Fruit fly (Drosophila melanogaster) whole organism, prepupa: ENCODE measurements around the gene CG17292.

Experiments used
- CG16779 ChIP-seq: fragments of 200-800 bp; sonication (Bioruptor generic); optimal IDR thresholded peaks from 3 replicates; lab custom pipeline; 2017; ENCODE audit warnings: missing biosample characterization, mild to moderate bottlenecking, missing genetic modification characterization
- Gug ChIP-seq: fragments of 200-800 bp; sonication (Bioruptor generic); IDR thresholded peaks from 2 replicates; pipeline ENCODE4 v1.3.6; 2022; ENCODE audit warnings: missing biosample characterization, missing genetic modification characterization
- Hr39 ChIP-seq: fragments of 200-800 bp; sonication (Bioruptor generic); optimal IDR thresholded peaks from 2 replicates; lab custom pipeline; 2016; ENCODE audit warnings: missing biosample characterization, missing genetic modification characterization
- achi ChIP-seq: fragments of 200-800 bp; sonication (Bioruptor generic); optimal IDR thresholded peaks from 3 replicates; lab custom pipeline; 2016; ENCODE audit warnings: missing biosample characterization, missing genetic modification characterization
- dsx ChIP-seq: fragments of 200-800 bp; optimal IDR thresholded peaks from 3 replicates; lab custom pipeline; 2019; ENCODE audit warnings: missing biosample characterization, mild to moderate bottlenecking, missing genetic modification characterization, moderate library complexity; ENCODE audit not compliant: poor library complexity, severe bottlenecking
- esn ChIP-seq: fragments of 200-800 bp; sonication (Bioruptor generic); optimal IDR thresholded peaks from 2 replicates; lab custom pipeline; 2016; ENCODE audit warnings: missing biosample characterization, mild to moderate bottlenecking, missing genetic modification characterization, moderate library complexity
- fkh ChIP-seq: fragments of 200-800 bp; sonication (Bioruptor generic); optimal IDR thresholded peaks from 3 replicates; lab custom pipeline; 2017; ENCODE audit warnings: missing biosample characterization, mild to moderate bottlenecking, missing genetic modification characterization, moderate library complexity
- topi ChIP-seq: fragments of 200-800 bp; sonication (Bioruptor generic); optimal IDR thresholded peaks from 3 replicates; lab custom pipeline; 2016; ENCODE audit warnings: missing biosample characterization, missing genetic modification characterization

DNA sequence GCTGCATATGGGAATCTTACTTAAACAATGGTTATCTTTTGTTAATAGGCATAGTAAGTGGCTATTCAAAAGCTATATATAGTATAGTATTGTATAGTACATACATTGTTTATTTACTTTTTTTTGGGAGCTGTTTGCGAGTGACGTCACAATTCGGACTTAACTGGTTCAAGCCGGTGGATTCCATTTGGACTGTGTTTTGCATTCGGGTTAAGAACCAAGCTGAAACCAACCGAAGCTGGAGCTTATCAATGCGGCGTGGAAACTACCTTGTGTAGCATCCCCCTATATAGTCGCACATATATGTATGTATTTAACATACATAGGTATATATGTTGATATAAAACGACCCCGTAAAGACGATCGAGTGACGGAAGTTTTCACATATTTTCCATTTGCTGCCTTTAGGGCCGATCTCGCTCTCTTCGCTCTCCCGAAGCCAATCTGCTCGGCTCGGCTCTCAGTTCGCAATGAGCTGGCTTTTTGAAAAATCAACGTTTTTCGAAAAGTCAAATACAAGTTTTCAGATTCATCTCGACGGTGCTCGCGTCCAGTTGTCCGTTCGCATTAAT is 41.6 kb upstream of the CG17292 start:
- no peak for TF ChIP-seq Gug (GFP tag; lab: Robert Waterston, UW)
- no peak for TF ChIP-seq fkh (GFP tag; lab: Kevin White, UChicago)
- TF ChIP-seq dsx, result no peak
- no peak for TF ChIP-seq esn (GFP tag; lab: Kevin White, UChicago)
- no peak for TF ChIP-seq achi (GFP tag; lab: Kevin White, UChicago)
- TF ChIP-seq CG16779, result no peak
- no peak for TF ChIP-seq topi
- no peak for TF ChIP-seq Hr39
